Fruit fly (Drosophila melanogaster): ENCODE measurements around the gene mTerf5.
A peak's percentile ranks its signal among the peaks of the same experiment; 100 is the strongest.

The mTerf5 gene

dm6 chr3R:18171983-18172967, 51.2 kb downstream of the mTerf5 start (continued):
- TF ChIP-seq en (GFP tag; optimal IDR thresholded peaks at IDR 0.05) = peak; percentile 82
- TF ChIP-seq CG15514 (GFP tag; optimal IDR thresholded peaks at IDR 0.05) = peak; percentile 81
- TF ChIP-seq H15 (GFP tag; IDR thresholded peaks at IDR 0.05) = peak; percentile 75
- peak; percentile 82 for TF ChIP-seq ase (GFP tag; IDR thresholded peaks at IDR 0.05)
- peak; percentile 89 for TF ChIP-seq CG9817 (tag; optimal IDR thresholded peaks at IDR 0.05)
- peak; percentile 55 for TF ChIP-seq Sry-δ (GFP tag; optimal IDR thresholded peaks at IDR 0.05)
- peak; percentile 54; the same call in 1 of the 2 replicates for TF ChIP-seq CG10321 (GFP tag; IDR thresholded peaks at IDR 0.05)
- peak; percentile 88 for TF ChIP-seq CG12942 (GFP tag; optimal IDR thresholded peaks at IDR 0.05)
- TF ChIP-seq CG1024 (GFP tag; IDR thresholded peaks at IDR 0.05) = peak; percentile 77
- TF ChIP-seq CG30020 (tag; optimal IDR thresholded peaks at IDR 0.05) = no peak
- no peak for TF ChIP-seq CG13287 (GFP tag; IDR thresholded peaks at IDR 0.05; ENCODE audit: partially characterized antibody)
- peak; percentile 82 for TF ChIP-seq Spps (tag; optimal IDR thresholded peaks at IDR 0.05)
- peak; percentile 65 for TF ChIP-seq CG7987 (GFP tag; optimal IDR thresholded peaks at IDR 0.05)
- TF ChIP-seq CG33213 (GFP tag; optimal IDR thresholded peaks at IDR 0.05) = peak; percentile 74
- TF ChIP-seq CG5180 (GFP tag; optimal IDR thresholded peaks at IDR 0.05) = peak; percentile 84
- TF ChIP-seq Max (GFP tag; optimal IDR thresholded peaks at IDR 0.05) = peak; percentile 93
- TF ChIP-seq nerfin-1 (tag; optimal IDR thresholded peaks at IDR 0.05) = peak; percentile 93
- peak; percentile 90 for TF ChIP-seq sob (GFP tag; IDR thresholded peaks at IDR 0.05)
- TF ChIP-seq CG11085 (GFP tag; IDR thresholded peaks at IDR 0.05) = peak; percentile 71
- peak; percentile 83 for TF ChIP-seq CG10431 (GFP tag; optimal IDR thresholded peaks at IDR 0.05)
- TF ChIP-seq rib (GFP tag; IDR thresholded peaks at IDR 0.05) = no peak; the same call in 1 of the 2 replicates
- peak; percentile 92 for TF ChIP-seq Hr3 (GFP tag; optimal IDR thresholded peaks at IDR 0.05)
- peak; percentile 71; the same call in 2 of the 3 replicates for TF ChIP-seq CG11560 (tag; IDR thresholded peaks at IDR 0.05)
- no peak for TF ChIP-seq bbx (GFP tag; IDR thresholded peaks at IDR 0.05; ENCODE audit: partially characterized antibody)
- TF ChIP-seq CG12219 (GFP tag; optimal IDR thresholded peaks at IDR 0.05) = peak; percentile 96
- TF ChIP-seq Fer3 (tag; optimal IDR thresholded peaks at IDR 0.05) = peak; percentile 90
- peak; percentile 70 for TF ChIP-seq CG14965 (GFP tag; optimal IDR thresholded peaks at IDR 0.05; ENCODE audit: borderline replicate concordance)
- peak; percentile 87 for TF ChIP-seq CG8944 (GFP tag; optimal IDR thresholded peaks at IDR 0.05)
- TF ChIP-seq tup (GFP tag; optimal IDR thresholded peaks at IDR 0.05) = peak; percentile 59
- peak; percentile 78 for TF ChIP-seq chm (GFP tag; IDR thresholded peaks at IDR 0.05)
- TF ChIP-seq Hr39 (optimal IDR thresholded peaks at IDR 0.05) = no peak
- TF ChIP-seq aop (GFP tag; IDR thresholded peaks at IDR 0.05) = peak; percentile 15; the same call in 1 of the 2 replicates
- TF ChIP-seq H2.0 (GFP tag; IDR thresholded peaks at IDR 0.05) = peak; percentile 80
- TF ChIP-seq nom (GFP tag; optimal IDR thresholded peaks at IDR 0.05) = no peak
- TF ChIP-seq jigr1 (GFP tag; IDR thresholded peaks at IDR 0.05) = peak; percentile 48; the same call in 2 of the 3 replicates
- TF ChIP-seq CG11695 (GFP tag; IDR thresholded peaks at IDR 0.05) = peak; percentile 91
- TF ChIP-seq CG3838 (GFP tag; optimal IDR thresholded peaks at IDR 0.05) = peak; percentile 72
- TF ChIP-seq Dbx (GFP tag; IDR thresholded peaks at IDR 0.05) = peak; percentile 83
- peak; percentile 67 for TF ChIP-seq Adf1 (GFP tag; IDR thresholded peaks at IDR 0.05)
- TF ChIP-seq run (tag; optimal IDR thresholded peaks at IDR 0.05) = peak; percentile 88
- peak; percentile 86 for TF ChIP-seq CG34376 (GFP tag; optimal IDR thresholded peaks at IDR 0.05)
- TF ChIP-seq chn (GFP tag; optimal IDR thresholded peaks at IDR 0.05) = peak; percentile 94
- TF ChIP-seq CG1832 (GFP tag; optimal IDR thresholded peaks at IDR 0.05) = no peak
- TF ChIP-seq tna (GFP tag; IDR thresholded peaks at IDR 0.05; ENCODE audit: partially characterized antibody) = no peak
- TF ChIP-seq tio (GFP tag; optimal IDR thresholded peaks at IDR 0.05) = peak; percentile 94
- TF ChIP-seq Hmx (GFP tag; optimal IDR thresholded peaks at IDR 0.05) = peak; percentile 78
- peak; percentile 93 for TF ChIP-seq CG10147 (GFP tag; optimal IDR thresholded peaks at IDR 0.05)
